Fruit fly (Drosophila melanogaster): ENCODE measurements around the gene CG32024.
A peak's percentile ranks its signal among the peaks of the same experiment; 100 is the strongest.

DNA sequence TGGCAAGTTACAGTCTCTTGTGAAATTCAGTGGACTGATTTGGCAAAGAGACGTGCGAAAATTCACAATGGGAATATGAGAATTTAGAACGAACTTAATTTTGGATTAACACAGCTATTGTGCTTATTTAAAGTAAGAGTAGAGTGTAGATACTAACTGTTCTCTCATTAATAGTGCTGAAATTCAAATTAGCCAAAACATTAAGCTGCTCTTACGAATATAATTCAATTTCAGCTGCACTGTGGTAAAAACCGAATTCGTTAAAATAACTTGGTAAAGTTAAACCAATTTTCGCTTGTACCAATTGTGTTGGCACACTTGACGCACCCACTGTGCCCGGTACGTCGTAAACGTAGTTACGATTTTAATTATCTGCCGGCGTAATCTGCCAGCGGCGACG is 39.5 kb upstream of the CG32024 start:
- TF ChIP-seq Hr83 (GFP tag; optimal IDR thresholded peaks at IDR 0.05; ENCODE audit: poor library complexity, severe bottlenecking) (no peak), rgr (GFP tag; optimal IDR thresholded peaks at IDR 0.05) (peak; percentile 45), woc (GFP tag; optimal IDR thresholded peaks at IDR 0.05) (no peak), pan (optimal IDR thresholded peaks at IDR 0.05) (no peak), CG32264 (GFP tag; optimal IDR thresholded peaks at IDR 0.05) (peak; percentile 13), foxo (GFP tag; optimal IDR thresholded peaks at IDR 0.05) (peak in 1 of 2 experiments; percentile 59), ey (GFP tag; optimal IDR thresholded peaks at IDR 0.05) (peak; percentile 64), Dfd (GFP tag; optimal IDR thresholded peaks at IDR 0.05) (no peak)
